Worm (Caenorhabditis elegans): ENCODE data around the gene cpf-2.

Gene cpf-2

ce11 chrIII:13314636-13315035, 46.0 kb upstream of the cpf-2 start:
- TF ChIP-seq unc-130 (tag; optimal IDR thresholded peaks at IDR 0.05) (no peak), sup-37 (GFP tag; optimal IDR thresholded peaks at IDR 0.05) (no peak), elt-2 (tag; optimal IDR thresholded peaks at IDR 0.05) (no peak), nhr-85 (tag) (no peak), lin-14 (GFP tag; optimal IDR thresholded peaks at IDR 0.05) (no peak), ets-5 (GFP tag; IDR thresholded peaks at IDR 0.05) (no peak), jun-1 (tag; optimal IDR thresholded peaks at IDR 0.05) (no peak), nhr-12 (tag; optimal IDR thresholded peaks at IDR 0.05) (no peak), ceh-88 (GFP tag; IDR thresholded peaks at IDR 0.05) (no peak), sptf-1 (tag; optimal IDR thresholded peaks at IDR 0.05) (no peak), nhr-237 (tag; optimal IDR thresholded peaks at IDR 0.05) (no peak), sox-4 (tag; optimal IDR thresholded peaks at IDR 0.05) (no peak), tbx-2 (tag; optimal IDR thresholded peaks at IDR 0.05) (no peak), lin-13 (GFP tag; optimal IDR thresholded peaks at IDR 0.05) (no peak)

- TF ChIP-seq lin-13 (GFP tag; optimal IDR thresholded peaks at IDR 0.05) = peak; percentile 7
- TF ChIP-seq lin-15B (tag; optimal IDR thresholded peaks at IDR 0.05) = peak; percentile 56
- TF ChIP-seq pax-3 (tag; optimal IDR thresholded peaks at IDR 0.05) = no peak
- no peak for TF ChIP-seq lin-39 (tag; optimal IDR thresholded peaks at IDR 0.05)
- no peak for TF ChIP-seq grh-1 (GFP tag; IDR thresholded peaks at IDR 0.05)
- TF ChIP-seq C34B4.2 (tag; optimal IDR thresholded peaks at IDR 0.05) = no peak
- TF ChIP-seq ceh-88 (GFP tag; IDR thresholded peaks at IDR 0.05) = no peak
- TF ChIP-seq zag-1 (tag; optimal IDR thresholded peaks at IDR 0.05) = no peak
- TF ChIP-seq jun-1 (tag; optimal IDR thresholded peaks at IDR 0.05) = no peak
- no peak for TF ChIP-seq skn-1 (tag; optimal IDR thresholded peaks at IDR 0.05)
- TF ChIP-seq xbp-1 (tag; optimal IDR thresholded peaks at IDR 0.05) = no peak
- TF ChIP-seq hlh-4 (tag; optimal IDR thresholded peaks at IDR 0.05) = no peak
- peak; percentile 2 for TF ChIP-seq snpc-4 (tag; optimal IDR thresholded peaks at IDR 0.05)
- TF ChIP-seq lsy-2 (tag; optimal IDR thresholded peaks at IDR 0.05) = peak in 1 of 2 experiments; percentile 64
- TF ChIP-seq nhr-90 (tag; optimal IDR thresholded peaks at IDR 0.05; ENCODE audit: poor library complexity) = no peak
- no peak for TF ChIP-seq sup-37 (GFP tag; optimal IDR thresholded peaks at IDR 0.05)
- no peak for TF ChIP-seq nhr-11 (tag; optimal IDR thresholded peaks at IDR 0.05)
- no peak for TF ChIP-seq efl-3 (GFP tag; optimal IDR thresholded peaks at IDR 0.05)
- TF ChIP-seq fkh-8 (tag; optimal IDR thresholded peaks at IDR 0.05) = no peak
- TF ChIP-seq nhr-237 (tag; optimal IDR thresholded peaks at IDR 0.05) = no peak
- TF ChIP-seq alr-1 (tag; optimal IDR thresholded peaks at IDR 0.05; ENCODE audit: borderline replicate concordance) = no peak
- peak; percentile 45 for TF ChIP-seq mep-1 (tag; optimal IDR thresholded peaks at IDR 0.05)
- no peak for TF ChIP-seq hlh-17 (GFP tag; optimal IDR thresholded peaks at IDR 0.05; ENCODE audit: borderline replicate concordance)
- no peak for TF ChIP-seq ces-1 (GFP tag; optimal IDR thresholded peaks at IDR 0.05)
- peak; percentile 50 to 69 for TF ChIP-seq lin-35 (GFP tag; optimal IDR thresholded peaks at IDR 0.05)
- no peak for TF ChIP-seq nhr-84 (tag; optimal IDR thresholded peaks at IDR 0.05)
- no peak for TF ChIP-seq fos-1 (tag; optimal IDR thresholded peaks at IDR 0.05)
- no peak for TF ChIP-seq vab-15 (tag; optimal IDR thresholded peaks at IDR 0.05)
- TF ChIP-seq rnt-1 (tag; optimal IDR thresholded peaks at IDR 0.05) = no peak
- TF ChIP-seq tlp-1 (tag; optimal IDR thresholded peaks at IDR 0.05) = no peak
- TF ChIP-seq sox-4 (tag; optimal IDR thresholded peaks at IDR 0.05) = no peak
- no peak for TF ChIP-seq dsc-1 (tag; optimal IDR thresholded peaks at IDR 0.05)
- no peak for TF ChIP-seq sptf-1 (tag; optimal IDR thresholded peaks at IDR 0.05)
- no peak for TF ChIP-seq unc-30 (tag; optimal IDR thresholded peaks at IDR 0.05)
- peak; percentile 6 for TF ChIP-seq nhr-20 (tag; optimal IDR thresholded peaks at IDR 0.05)
- TF ChIP-seq nhr-71 (tag; optimal IDR thresholded peaks at IDR 0.05) = no peak
- TF ChIP-seq nhr-76 (tag; optimal IDR thresholded peaks at IDR 0.05) = no peak
- TF ChIP-seq lir-3 (tag; optimal IDR thresholded peaks at IDR 0.05; ENCODE audit: poor library complexity) = no peak
- no peak for TF ChIP-seq fkh-4 (tag; optimal IDR thresholded peaks at IDR 0.05; ENCODE audit: borderline replicate concordance)
- no peak for TF ChIP-seq ztf-4 (tag; optimal IDR thresholded peaks at IDR 0.05)
- no peak for TF ChIP-seq egl-27 (tag; optimal IDR thresholded peaks at IDR 0.05)
- TF ChIP-seq zip-4 (GFP tag; optimal IDR thresholded peaks at IDR 0.05) = no peak
- no peak for TF ChIP-seq tbx-2 (tag; optimal IDR thresholded peaks at IDR 0.05)
- TF ChIP-seq C16A3.4 (tag; optimal IDR thresholded peaks at IDR 0.05) = no peak
- TF ChIP-seq C04F5.9 (tag; optimal IDR thresholded peaks at IDR 0.05) = no peak
Observed at ce11 chrIII:13313788-13314187, 45.1 kb upstream of the cpf-2 start, which contains the start of gene Y43F4B.10. Gene Y43F4B.10, plus strand, starts transcription at chrIII:13314068.

Measured in whole organism, L1 larva.